Fruit fly (Drosophila melanogaster): ENCODE results near the gene CG31988.

DNA sequence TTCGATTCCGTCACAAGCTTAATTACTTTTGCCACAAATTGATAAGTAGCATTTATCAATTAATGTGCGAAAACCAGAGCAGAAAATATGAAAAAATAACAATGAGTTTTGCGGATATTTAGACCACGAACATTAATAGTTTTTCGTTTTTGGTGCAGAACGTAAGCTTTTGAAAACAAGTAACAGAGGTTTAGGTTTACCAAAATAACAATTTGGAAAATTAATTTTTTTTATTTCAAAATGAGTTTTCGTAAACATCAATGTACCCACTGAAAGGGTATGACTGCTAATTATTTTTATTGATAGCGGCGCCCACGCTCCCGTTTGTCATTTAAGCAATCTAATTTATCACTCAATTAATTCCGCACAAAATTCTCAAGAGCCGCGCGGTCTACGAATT is 7.3 kb downstream of the CG31988 start:
- TF ChIP-seq insv (optimal IDR thresholded peaks at IDR 0.05) = no peak
- no peak for TF ChIP-seq Myc (optimal IDR thresholded peaks at IDR 0.05)
